Fruit fly (Drosophila melanogaster): ENCODE measurements around the gene Dnz1.

DNA sequence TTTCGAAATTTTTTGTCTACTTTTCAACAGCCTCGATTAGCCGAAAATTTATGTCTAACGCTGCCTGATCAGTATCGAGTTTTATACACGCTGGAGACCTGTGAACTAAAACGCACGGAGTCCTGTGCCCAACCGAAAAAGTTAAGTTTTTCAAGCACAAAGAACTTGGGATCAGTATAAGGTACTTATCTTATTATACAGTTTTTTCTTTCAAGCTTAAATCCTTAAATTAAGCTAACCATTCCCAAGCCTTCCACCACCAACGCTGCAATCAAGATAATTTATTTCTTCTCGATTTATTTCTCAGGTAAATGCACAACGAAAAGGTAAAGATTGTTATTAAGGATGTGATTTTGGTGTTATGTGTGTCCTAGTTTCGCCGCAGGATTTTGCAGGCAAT is 9.5 kb downstream of the Dnz1 start, which contains the start of gene Porin2:
- TF ChIP-seq ttk (optimal IDR thresholded peaks at IDR 0.05) (no peak), h (optimal IDR thresholded peaks at IDR 0.05) (no peak), Myc (optimal IDR thresholded peaks at IDR 0.05) (no peak), psq (optimal IDR thresholded peaks at IDR 0.05) (no peak), Sin3A (optimal IDR thresholded peaks at IDR 0.05) (no peak), insv (optimal IDR thresholded peaks at IDR 0.05) (no peak)

Data from Kc167 (cell line).